Worm (Caenorhabditis elegans) whole organism, late embryonic: ENCODE results near the gene bgnt-1.2.
"Not testable (repeated sequence)": the region's sequence is repeated elsewhere in the genome, so short reads cannot be mapped to it uniquely, and the experiment has no call there.

Experiments
- C08G9.2 ChIP-seq: sonication (generic microtip); optimal IDR thresholded peaks from 2 replicates; lab custom pipeline; 2016; ENCODE audit warnings: mild to moderate bottlenecking, missing genetic modification characterization, moderate library complexity, missing compliant biosample characterization
- F13H6.1 ChIP-seq: sonication (generic microtip); optimal IDR thresholded peaks from 2 replicates; lab custom pipeline; 2016; ENCODE audit warnings: missing genetic modification characterization, missing compliant biosample characterization
- K02D7.2 ChIP-seq: sonication (generic microtip); optimal IDR thresholded peaks from 2 replicates; lab custom pipeline; 2017; ENCODE audit warnings: mild to moderate bottlenecking, missing genetic modification characterization, missing compliant biosample characterization
- K09A11.1 ChIP-seq: sonication (generic microtip); optimal IDR thresholded peaks from 2 replicates; lab custom pipeline; 2017; ENCODE audit warnings: antibody characterized with exemption, mild to moderate bottlenecking, missing genetic modification characterization, missing compliant biosample characterization; ENCODE audit not compliant: insufficient read depth
- ahr-1 ChIP-seq: sonication (generic microtip); optimal IDR thresholded peaks from 2 replicates; lab custom pipeline; 2016; ENCODE audit warnings: missing genetic modification characterization, missing compliant biosample characterization
- ama-1 ChIP-seq: fragments of 150-350 bp; optimal IDR thresholded peaks from 2 replicates; lab custom pipeline; 2014
- ceh-14 ChIP-seq: sonication (generic microtip); optimal IDR thresholded peaks from 2 replicates; lab custom pipeline; 2016; ENCODE audit warnings: missing genotype, missing genetic modification characterization, missing compliant biosample characterization
- ceh-19 ChIP-seq: fragments of 200-800 bp; sonication (Bioruptor generic); optimal IDR thresholded peaks from 2 replicates; lab custom pipeline; 2018; ENCODE audit warnings: mild to moderate bottlenecking, missing genetic modification characterization, missing compliant biosample characterization
- ceh-22 ChIP-seq: sonication (generic microtip); optimal IDR thresholded peaks from 2 replicates; lab custom pipeline; 2017; ENCODE audit warnings: missing biosample characterization, missing genetic modification characterization
- ceh-24 ChIP-seq: sonication (generic microtip); optimal IDR thresholded peaks from 2 replicates; lab custom pipeline; 2016; ENCODE audit warnings: mild to moderate bottlenecking, missing genetic modification characterization, missing compliant biosample characterization
- ceh-31 ChIP-seq: sonication (generic microtip); optimal IDR thresholded peaks from 2 replicates; lab custom pipeline; 2016; ENCODE audit warnings: missing genetic modification characterization, missing compliant biosample characterization
- ceh-34 ChIP-seq: sonication (generic microtip); optimal IDR thresholded peaks from 2 replicates; lab custom pipeline; 2016; ENCODE audit warnings: mild to moderate bottlenecking, missing genetic modification characterization, missing compliant biosample characterization
- ceh-6 ChIP-seq: fragments of 200-800 bp; sonication (Bioruptor generic); optimal IDR thresholded peaks from 2 replicates; lab custom pipeline; 2018; ENCODE audit warnings: mild to moderate bottlenecking, missing genetic modification characterization, missing compliant biosample characterization
- ceh-9 ChIP-seq: sonication (generic microtip); optimal IDR thresholded peaks from 2 replicates; lab custom pipeline; 2016; ENCODE audit warnings: mild to moderate bottlenecking, missing genetic modification characterization, inconsistent platforms, missing compliant biosample characterization
- dmd-4 ChIP-seq: sonication (generic microtip); optimal IDR thresholded peaks from 2 replicates; lab custom pipeline; 2016; ENCODE audit warnings: borderline replicate concordance, missing genetic modification characterization, missing compliant biosample characterization
- elt-4 ChIP-seq: sonication (generic microtip); optimal IDR thresholded peaks from 2 replicates; lab custom pipeline; 2016; ENCODE audit warnings: missing genetic modification characterization, missing compliant biosample characterization
- eyg-1 ChIP-seq: sonication (generic microtip); optimal IDR thresholded peaks from 2 replicates; lab custom pipeline; 2016; ENCODE audit warnings: missing genotype, missing genetic modification characterization, missing compliant biosample characterization
- gmeb-2 ChIP-seq: sonication (generic microtip); optimal IDR thresholded peaks from 2 replicates; lab custom pipeline; 2016; ENCODE audit warnings: missing genetic modification characterization, inconsistent platforms, missing compliant biosample characterization
- hlh-13 ChIP-seq: fragments of 200-800 bp; sonication (Bioruptor generic); optimal IDR thresholded peaks from 2 replicates; lab custom pipeline; 2018; ENCODE audit warnings: mild to moderate bottlenecking, missing genetic modification characterization, missing compliant biosample characterization
- hlh-6 ChIP-seq: sonication (generic microtip); optimal IDR thresholded peaks from 2 replicates; lab custom pipeline; 2016; ENCODE audit warnings: missing genotype, missing genetic modification characterization, missing compliant biosample characterization
- mec-3 ChIP-seq: sonication (generic microtip); optimal IDR thresholded peaks from 2 replicates; lab custom pipeline; 2016; ENCODE audit warnings: borderline replicate concordance, missing genetic modification characterization, missing compliant biosample characterization
- nhr-232 ChIP-seq: sonication (generic microtip); optimal IDR thresholded peaks from 2 replicates; lab custom pipeline; 2016; ENCODE audit warnings: missing genetic modification characterization, missing compliant biosample characterization
- pag-3 ChIP-seq: sonication (generic microtip); optimal IDR thresholded peaks from 2 replicates; lab custom pipeline; 2016; ENCODE audit warnings: missing compliant biosample characterization, missing genetic modification characterization, borderline replicate concordance
- pat-9 ChIP-seq: fragments of 200-800 bp; sonication (Bioruptor generic); optimal IDR thresholded peaks from 2 replicates; lab custom pipeline; 2018; ENCODE audit warnings: mild to moderate bottlenecking, missing genetic modification characterization, moderate library complexity, missing compliant biosample characterization
- pax-1 ChIP-seq: fragments of 150-350 bp; optimal IDR thresholded peaks from 2 replicates; lab custom pipeline; 2014; ENCODE audit warnings: missing biosample characterization, missing genetic modification characterization
- pha-2 ChIP-seq: sonication (generic microtip); optimal IDR thresholded peaks from 2 replicates; lab custom pipeline; 2017; ENCODE audit warnings: mild to moderate bottlenecking, missing genetic modification characterization, missing compliant biosample characterization
- pha-4 ChIP-seq: fragments of 150-350 bp; optimal IDR thresholded peaks from 2 replicates; lab custom pipeline; 2018; ENCODE audit warnings: missing biosample characterization, missing genetic modification reagents, missing genetic modification characterization
- pros-1 ChIP-seq: fragments of 150-350 bp; optimal IDR thresholded peaks from 2 replicates; lab custom pipeline; 2014; ENCODE audit warnings: missing biosample characterization, missing genetic modification reagents, missing genetic modification characterization
- ref-2 ChIP-seq: sonication (generic microtip); optimal IDR thresholded peaks from 2 replicates; lab custom pipeline; 2016; ENCODE audit warnings: missing genetic modification characterization, missing compliant biosample characterization
- rnt-1 ChIP-seq: sonication (generic microtip); optimal IDR thresholded peaks from 2 replicates; lab custom pipeline; 2016; ENCODE audit warnings: missing genetic modification characterization, missing compliant biosample characterization
- syd-9 ChIP-seq: sonication (generic microtip); optimal IDR thresholded peaks from 2 replicates; lab custom pipeline; 2016; ENCODE audit warnings: mild to moderate bottlenecking, missing genetic modification characterization, moderate library complexity, missing compliant biosample characterization
- tbx-2 ChIP-seq: sonication (generic microtip); optimal IDR thresholded peaks from 2 replicates; lab custom pipeline; 2016; ENCODE audit warnings: missing genetic modification characterization, missing compliant biosample characterization
- ttx-3 ChIP-seq: sonication (generic microtip); optimal IDR thresholded peaks from 2 replicates; lab custom pipeline; 2016; ENCODE audit warnings: missing genetic modification reagents, missing genetic modification characterization, missing compliant biosample characterization
- unc-42 ChIP-seq: sonication (generic microtip); optimal IDR thresholded peaks from 2 replicates; lab custom pipeline; 2016; ENCODE audit warnings: missing genotype, missing genetic modification characterization, missing compliant biosample characterization
- unc-55 ChIP-seq: sonication (generic microtip); optimal IDR thresholded peaks from 2 replicates; lab custom pipeline; 2017; ENCODE audit warnings: missing biosample characterization, missing genetic modification reagents, missing genetic modification characterization
- unc-86 ChIP-seq: sonication (generic microtip); optimal IDR thresholded peaks from 2 replicates; lab custom pipeline; 2016; ENCODE audit warnings: missing genetic modification characterization, missing compliant biosample characterization
- zip-5 ChIP-seq: sonication (generic microtip); optimal IDR thresholded peaks from 2 replicates; lab custom pipeline; 2016; ENCODE audit warnings: missing genetic modification characterization, missing compliant biosample characterization

bgnt-1.2 gene

DNA sequence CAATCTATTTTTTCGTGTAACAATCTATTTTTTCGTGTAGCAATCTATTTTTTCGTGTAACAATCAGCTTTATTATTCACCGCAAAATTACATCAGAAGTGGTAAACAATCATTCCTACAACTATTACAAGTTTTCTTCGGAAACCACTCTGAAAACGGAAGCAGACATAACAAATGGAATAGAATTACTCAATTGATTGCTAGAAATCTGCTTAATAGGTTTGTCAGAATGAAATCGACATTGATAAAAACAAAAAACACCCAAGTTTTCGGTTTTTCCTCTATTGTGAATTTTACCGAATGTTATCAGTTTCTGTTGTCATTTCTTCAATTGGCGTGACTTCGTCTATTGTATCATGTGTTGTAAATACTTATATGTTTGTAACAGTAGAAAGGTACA, 28.3 kb upstream of the bgnt-1.2 start, which contains the start of gene srbc-20:
Gene srbc-20 (plus strand): TSS at position 301 of the 400 bp plus-strand sequence.
- TF ChIP-seq syd-9 (tag; lab: Kevin White, UChicago) (no peak), ceh-9 (tag; lab: Kevin White, UChicago) (no peak), ceh-34 (tag; lab: Kevin White, UChicago) (no peak), ahr-1 (tag; lab: Kevin White, UChicago) (no peak), gmeb-2 (no peak), nhr-232 (no peak), unc-86 (tag; lab: Kevin White, UChicago) (no peak), zip-5 (no peak), pros-1 (tag; lab: Kevin White, UChicago) (no peak), dmd-4 (tag; lab: Kevin White, UChicago) (no peak), ama-1 (lab: Kevin White, UChicago) (no peak), unc-55 (GFP tag; lab: Kevin White, UChicago) (no peak), K09A11.1 (tag; lab: Kevin White, UChicago) (no peak), hlh-6 (tag; lab: Kevin White, UChicago) (no peak), ceh-22 (tag; lab: Kevin White, UChicago) (no peak), pax-1 (tag; lab: Kevin White, UChicago) (no peak), ceh-24 (tag; lab: Kevin White, UChicago) (no peak), ceh-14 (no peak), hlh-13 (GFP tag; lab: Kevin White, UChicago) (no peak)

DNA sequence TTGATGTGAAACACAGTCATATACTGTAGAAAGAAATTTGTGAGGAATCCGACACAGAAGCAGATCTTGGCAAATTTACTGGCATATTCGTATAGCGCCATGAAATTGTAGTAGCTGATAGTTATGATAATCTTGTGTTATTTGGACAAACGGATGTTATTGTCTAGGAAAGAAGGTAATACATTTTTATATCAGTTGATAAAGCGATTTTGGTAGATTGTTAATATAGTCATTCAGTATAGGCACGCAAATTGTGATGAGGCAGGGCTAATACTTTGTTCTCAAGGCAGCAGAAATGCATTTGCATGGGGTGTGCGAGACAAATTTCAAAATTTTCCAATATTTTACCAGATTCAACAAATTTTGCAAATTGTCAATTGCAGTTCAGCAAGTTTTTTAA, 27.6 kb upstream of the bgnt-1.2 start, which contains the start of gene str-52:
Gene str-52 (minus strand): TSS at position 101 of the 400 bp plus-strand sequence.
- TF ChIP-seq ceh-34 (tag; lab: Kevin White, UChicago) (no peak), C08G9.2 (no peak), rnt-1 (tag; lab: Kevin White, UChicago) (no peak), pat-9 (tag; lab: Kevin White, UChicago) (no peak), ceh-22 (tag; lab: Kevin White, UChicago) (no peak), gmeb-2 (no peak), elt-4 (tag; lab: Kevin White, UChicago) (no peak), unc-42 (no peak), ref-2 (no peak), pha-2 (tag; lab: Kevin White, UChicago) (no peak), mec-3 (tag; lab: Kevin White, UChicago) (no peak), pha-4 (tag; lab: Kevin White, UChicago) (no peak), hlh-6 (tag; lab: Kevin White, UChicago) (no peak), ceh-9 (tag; lab: Kevin White, UChicago) (no peak), ama-1 (lab: Kevin White, UChicago) (no peak)

DNA sequence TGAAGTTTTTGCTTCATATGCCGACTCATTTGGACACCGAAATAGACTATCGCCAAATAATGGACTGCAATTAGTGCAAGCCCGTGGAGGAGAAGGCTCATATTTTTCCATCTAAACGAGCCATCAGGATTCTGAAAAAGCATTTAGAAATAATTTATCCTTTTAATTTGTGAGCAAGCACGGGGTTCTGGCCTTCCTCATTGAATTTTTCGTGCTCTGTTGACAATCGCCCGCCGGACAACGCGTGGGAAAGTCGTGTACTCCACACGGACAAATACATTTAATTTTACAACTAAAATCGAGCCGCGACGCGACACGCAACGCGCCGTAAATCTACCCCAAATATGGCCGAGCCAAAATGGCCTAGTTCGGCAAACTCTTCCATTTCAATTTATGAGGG, 25.9 kb upstream of the bgnt-1.2 start, which contains the start of gene F22F7.12:
Gene F22F7.12 (minus strand): TSS at position 101 of the 400 bp plus-strand sequence.
- TF ChIP-seq eyg-1 (tag; lab: Kevin White, UChicago); hlh-6 (tag; lab: Kevin White, UChicago); unc-42: not testable (repeated sequence)

DNA sequence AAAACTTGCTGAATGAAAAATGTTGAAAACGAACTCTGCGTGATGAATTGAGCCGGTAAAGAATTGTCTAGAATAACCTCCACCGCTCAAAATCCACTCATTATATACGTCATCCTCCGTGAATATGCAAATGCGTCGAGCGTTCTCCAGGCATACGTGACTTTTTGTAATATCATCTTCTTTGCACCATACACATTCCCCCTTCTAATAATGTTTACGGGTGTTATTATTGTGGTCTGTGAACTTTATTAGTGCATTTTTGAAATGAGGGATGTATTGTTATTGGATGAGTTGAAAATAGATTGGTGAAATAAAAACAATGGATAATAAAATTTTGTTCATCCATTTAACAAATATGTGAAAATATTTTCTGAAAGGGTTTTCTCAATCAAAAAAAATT, 21.4 kb upstream of the bgnt-1.2 start, which contains the start of gene F22F7.7:
Gene F22F7.7 (minus strand): TSS at position 125 of the 400 bp plus-strand sequence.
- TF ChIP-seq ceh-14 (no peak), hlh-6 (tag; lab: Kevin White, UChicago) (no peak), ama-1 (lab: Kevin White, UChicago) (no peak), syd-9 (tag; lab: Kevin White, UChicago) (no peak), ceh-6 (GFP tag; lab: Kevin White, UChicago) (no peak), ceh-24 (tag; lab: Kevin White, UChicago) (no peak), ceh-31 (tag; lab: Kevin White, UChicago) (no peak), eyg-1 (tag; lab: Kevin White, UChicago) (no peak), unc-55 (GFP tag; lab: Kevin White, UChicago) (no peak), ttx-3 (no peak), ceh-19 (GFP tag; lab: Kevin White, UChicago) (no peak), dmd-4 (tag; lab: Kevin White, UChicago) (no peak), hlh-13 (GFP tag; lab: Kevin White, UChicago) (no peak), F13H6.1 (tag; lab: Kevin White, UChicago) (no peak), K02D7.2 (no peak), K09A11.1 (tag; lab: Kevin White, UChicago) (no peak), tbx-2 (tag; lab: Kevin White, UChicago) (no peak), pag-3 (tag; lab: Kevin White, UChicago) (no peak)
